Worm (Caenorhabditis elegans) whole organism, late embryonic: ENCODE data around the gene rabx-5.

Experiments used
- dve-1 ChIP-seq: sonication (generic microtip); optimal IDR thresholded peaks from 2 replicates; lab custom pipeline; 2017; ENCODE audit warnings: antibody characterized with exemption, mild to moderate bottlenecking, missing genetic modification characterization, missing compliant biosample characterization
- fkh-10 ChIP-seq: fragments of 150-350 bp; optimal IDR thresholded peaks from 2 replicates; lab custom pipeline; 2014; ENCODE audit warnings: missing biosample characterization, missing genetic modification reagents, missing genetic modification characterization
- pha-2 ChIP-seq: sonication (generic microtip); optimal IDR thresholded peaks from 2 replicates; lab custom pipeline; 2017; ENCODE audit warnings: mild to moderate bottlenecking, missing genetic modification characterization, missing compliant biosample characterization
- ref-2 ChIP-seq: sonication (generic microtip); optimal IDR thresholded peaks from 2 replicates; lab custom pipeline; 2016; ENCODE audit warnings: missing genetic modification characterization, missing compliant biosample characterization
- sdc-2 ChIP-seq: sonication (generic microtip); optimal IDR thresholded peaks from 2 replicates; lab custom pipeline; 2016; ENCODE audit warnings: missing genotype, missing genetic modification characterization, missing compliant biosample characterization

- TF ChIP-seq dve-1 (tag; lab: Kevin White, UChicago) = no peak
- TF ChIP-seq ref-2 = no peak
- no peak for TF ChIP-seq sdc-2 (tag; lab: Kevin White, UChicago)
- TF ChIP-seq fkh-10 (GFP tag; lab: Kevin White, UChicago) = no peak
- TF ChIP-seq pha-2 (tag; lab: Kevin White, UChicago) = no peak
Observed at ce11 chrIII:10653479-10653878, 48.3 kb downstream of the rabx-5 start.
